Worm (Caenorhabditis elegans) whole organism, late embryonic: ENCODE measurements around the gene C48B4.9.
A peak's percentile ranks its signal among the peaks of the same experiment; 100 is the strongest.

Experiments used
- C38D4.7 ChIP-seq: fragments of 200-800 bp; sonication (Bioruptor generic); optimal IDR thresholded peaks from 2 replicates; lab custom pipeline; 2018; ENCODE audit warnings: mild to moderate bottlenecking, missing genetic modification characterization, moderate library complexity, missing compliant biosample characterization
- K02D7.2 ChIP-seq: sonication (generic microtip); optimal IDR thresholded peaks from 2 replicates; lab custom pipeline; 2017; ENCODE audit warnings: mild to moderate bottlenecking, missing genetic modification characterization, missing compliant biosample characterization
- K09A11.1 ChIP-seq: sonication (generic microtip); optimal IDR thresholded peaks from 2 replicates; lab custom pipeline; 2017; ENCODE audit warnings: antibody characterized with exemption, mild to moderate bottlenecking, missing genetic modification characterization, missing compliant biosample characterization; ENCODE audit not compliant: insufficient read depth
- ahr-1 ChIP-seq: sonication (generic microtip); optimal IDR thresholded peaks from 2 replicates; lab custom pipeline; 2016; ENCODE audit warnings: missing genetic modification characterization, missing compliant biosample characterization
- ceh-14 ChIP-seq: sonication (generic microtip); optimal IDR thresholded peaks from 2 replicates; lab custom pipeline; 2016; ENCODE audit warnings: missing genotype, missing genetic modification characterization, missing compliant biosample characterization
- ceh-18 ChIP-seq: sonication (generic microtip); optimal IDR thresholded peaks from 2 replicates; lab custom pipeline; 2016; ENCODE audit warnings: missing genetic modification characterization, missing compliant biosample characterization
- ceh-2 ChIP-seq: sonication (generic microtip); optimal IDR thresholded peaks from 2 replicates; lab custom pipeline; 2016; ENCODE audit warnings: missing genotype, missing genetic modification characterization, missing compliant biosample characterization
- ceh-24 ChIP-seq: sonication (generic microtip); optimal IDR thresholded peaks from 2 replicates; lab custom pipeline; 2016; ENCODE audit warnings: mild to moderate bottlenecking, missing genetic modification characterization, missing compliant biosample characterization
- ceh-30 ChIP-seq: fragments of 150-350 bp; optimal IDR thresholded peaks from 2 replicates; lab custom pipeline; 2014; ENCODE audit warnings: missing biosample characterization, missing genetic modification characterization
- ceh-31 ChIP-seq: sonication (generic microtip); optimal IDR thresholded peaks from 2 replicates; lab custom pipeline; 2016; ENCODE audit warnings: missing genetic modification characterization, missing compliant biosample characterization
- ceh-34 ChIP-seq: sonication (generic microtip); optimal IDR thresholded peaks from 2 replicates; lab custom pipeline; 2016; ENCODE audit warnings: mild to moderate bottlenecking, missing genetic modification characterization, missing compliant biosample characterization
- ceh-45 ChIP-seq: fragments of 200-800 bp; sonication (Bioruptor generic); IDR thresholded peaks from 2 replicates; pipeline ENCODE4 v1.3.6; 2022; ENCODE audit warnings: missing genetic modification reagents, missing genetic modification characterization, missing compliant biosample characterization
- ceh-6 ChIP-seq: fragments of 200-800 bp; sonication (Bioruptor generic); optimal IDR thresholded peaks from 2 replicates; lab custom pipeline; 2018; ENCODE audit warnings: mild to moderate bottlenecking, missing genetic modification characterization, missing compliant biosample characterization
- che-1 ChIP-seq: sonication (generic microtip); optimal IDR thresholded peaks from 2 replicates; lab custom pipeline; 2016; ENCODE audit warnings: mild to moderate bottlenecking, missing genetic modification characterization, missing compliant biosample characterization
- elt-2 ChIP-seq: sonication (generic microtip); optimal IDR thresholded peaks from 2 replicates; lab custom pipeline; 2016; ENCODE audit warnings: missing genetic modification reagents, missing genetic modification characterization, missing compliant biosample characterization
- elt-4 ChIP-seq: sonication (generic microtip); optimal IDR thresholded peaks from 2 replicates; lab custom pipeline; 2016; ENCODE audit warnings: missing genetic modification characterization, missing compliant biosample characterization
- ets-4 ChIP-seq: sonication (generic microtip); optimal IDR thresholded peaks from 2 replicates; lab custom pipeline; 2016; ENCODE audit warnings: missing genetic modification characterization, missing compliant biosample characterization
- eyg-1 ChIP-seq: sonication (generic microtip); optimal IDR thresholded peaks from 2 replicates; lab custom pipeline; 2016; ENCODE audit warnings: missing genotype, missing genetic modification characterization, missing compliant biosample characterization
- fax-1 ChIP-seq: sonication (generic microtip); optimal IDR thresholded peaks from 2 replicates; lab custom pipeline; 2016; ENCODE audit warnings: missing genotype, missing genetic modification characterization, missing compliant biosample characterization
- fkh-10 ChIP-seq: fragments of 150-350 bp; optimal IDR thresholded peaks from 2 replicates; lab custom pipeline; 2014; ENCODE audit warnings: missing biosample characterization, missing genetic modification reagents, missing genetic modification characterization
- hlh-15 ChIP-seq: sonication (generic microtip); optimal IDR thresholded peaks from 2 replicates; lab custom pipeline; 2016; ENCODE audit warnings: missing genetic modification characterization, missing compliant biosample characterization
- hlh-8 ChIP-seq: sonication (generic microtip); optimal IDR thresholded peaks from 2 replicates; lab custom pipeline; 2016; ENCODE audit warnings: missing genotype, missing genetic modification characterization, missing compliant biosample characterization
- madf-2 ChIP-seq: sonication (generic microtip); optimal IDR thresholded peaks from 2 replicates; lab custom pipeline; 2017; ENCODE audit warnings: missing genetic modification characterization, missing compliant biosample characterization
- npax-4 ChIP-seq: sonication (generic microtip); optimal IDR thresholded peaks from 2 replicates; lab custom pipeline; 2016; ENCODE audit warnings: missing genetic modification characterization, missing compliant biosample characterization
- pag-3 ChIP-seq: sonication (generic microtip); optimal IDR thresholded peaks from 2 replicates; lab custom pipeline; 2016; ENCODE audit warnings: missing compliant biosample characterization, missing genetic modification characterization, borderline replicate concordance
- pat-9 ChIP-seq: fragments of 200-800 bp; sonication (Bioruptor generic); optimal IDR thresholded peaks from 2 replicates; lab custom pipeline; 2018; ENCODE audit warnings: mild to moderate bottlenecking, missing genetic modification characterization, moderate library complexity, missing compliant biosample characterization
- pqm-1 ChIP-seq: sonication (generic microtip); optimal IDR thresholded peaks from 2 replicates; lab custom pipeline; 2016; ENCODE audit warnings: missing genetic modification characterization, missing compliant biosample characterization
- pros-1 ChIP-seq: fragments of 150-350 bp; optimal IDR thresholded peaks from 2 replicates; lab custom pipeline; 2014; ENCODE audit warnings: missing biosample characterization, missing genetic modification reagents, missing genetic modification characterization
- syd-9 ChIP-seq: sonication (generic microtip); optimal IDR thresholded peaks from 2 replicates; lab custom pipeline; 2016; ENCODE audit warnings: mild to moderate bottlenecking, missing genetic modification characterization, moderate library complexity, missing compliant biosample characterization
- tbx-2 ChIP-seq: sonication (generic microtip); optimal IDR thresholded peaks from 2 replicates; lab custom pipeline; 2016; ENCODE audit warnings: missing genetic modification characterization, missing compliant biosample characterization
- tbx-7 ChIP-seq: sonication (generic microtip); optimal IDR thresholded peaks from 2 replicates; lab custom pipeline; 2016; ENCODE audit warnings: missing genotype, missing genetic modification characterization, missing compliant biosample characterization
- ttx-3 ChIP-seq: sonication (generic microtip); optimal IDR thresholded peaks from 2 replicates; lab custom pipeline; 2016; ENCODE audit warnings: missing genetic modification reagents, missing genetic modification characterization, missing compliant biosample characterization
- unc-42 ChIP-seq: sonication (generic microtip); optimal IDR thresholded peaks from 2 replicates; lab custom pipeline; 2016; ENCODE audit warnings: missing genotype, missing genetic modification characterization, missing compliant biosample characterization
- unc-86 ChIP-seq: sonication (generic microtip); optimal IDR thresholded peaks from 2 replicates; lab custom pipeline; 2016; ENCODE audit warnings: missing genetic modification characterization, missing compliant biosample characterization
- zip-5 ChIP-seq: sonication (generic microtip); optimal IDR thresholded peaks from 2 replicates; lab custom pipeline; 2016; ENCODE audit warnings: missing genetic modification characterization, missing compliant biosample characterization

C48B4.9 gene

ce11 chrIII:9595563-9595962 lies 32.4 kb upstream of the C48B4.9 start, which contains the start of gene rom-2:
Gene rom-2 (minus strand): TSS chrIII:9595663.
- no peak for TF ChIP-seq ttx-3
- TF ChIP-seq tbx-2, result no peak
- no peak for TF ChIP-seq ceh-2 (tag; lab: Kevin White, UChicago)
- no peak for TF ChIP-seq pat-9 (tag; lab: Kevin White, UChicago)
- TF ChIP-seq hlh-15 (tag; lab: Kevin White, UChicago), result no peak
- TF ChIP-seq C38D4.7 (GFP tag; lab: Kevin White, UChicago), result no peak
- no peak for TF ChIP-seq pag-3 (tag; lab: Kevin White, UChicago)
- TF ChIP-seq syd-9, result no peak
- no peak for TF ChIP-seq npax-4
- TF ChIP-seq eyg-1 (tag; lab: Kevin White, UChicago), result no peak
- no peak for TF ChIP-seq zip-5 (tag; lab: Kevin White, UChicago)
- no peak for TF ChIP-seq ahr-1
- no peak for TF ChIP-seq ceh-30 (tag; lab: Kevin White, UChicago)

ce11 chrIII:9592118-9592517 lies 29.0 kb upstream of the C48B4.9 start, which contains the start of gene acox-1.5:
Gene acox-1.5 (minus strand): TSS chrIII:9592192.
- TF ChIP-seq fkh-10 (GFP tag; lab: Kevin White, UChicago) (no peak), ceh-31 (tag; lab: Kevin White, UChicago) (no peak), ets-4 (tag; lab: Kevin White, UChicago) (no peak), unc-86 (no peak), ceh-24 (tag; lab: Kevin White, UChicago) (no peak), ceh-34 (no peak), che-1 (tag; lab: Kevin White, UChicago) (no peak), ceh-6 (GFP tag; lab: Kevin White, UChicago) (no peak), tbx-7 (tag; lab: Kevin White, UChicago) (no peak), hlh-8 (tag; lab: Kevin White, UChicago) (no peak), fax-1 (tag; lab: Kevin White, UChicago) (no peak), elt-4 (tag; lab: Kevin White, UChicago) (no peak), pros-1 (tag; lab: Kevin White, UChicago) (no peak), madf-2 (tag; lab: Kevin White, UChicago) (no peak), unc-42 (tag; lab: Kevin White, UChicago) (no peak), K02D7.2 (no peak), pqm-1 (tag; lab: Kevin White, UChicago) (no peak), ceh-18 (tag; lab: Kevin White, UChicago) (no peak)

- peak; percentile 90 for TF ChIP-seq elt-2 (tag; lab: Kevin White, UChicago)
- no peak for TF ChIP-seq K09A11.1 (tag; lab: Kevin White, UChicago)
- no peak for TF ChIP-seq ceh-6 (GFP tag; lab: Kevin White, UChicago)
- TF ChIP-seq ceh-45 (GFP tag; lab: Robert Waterston, UW), result no peak
- TF ChIP-seq, all 69 proteins: peak for 1
These were observed 27.1 kb upstream of the C48B4.9 start for ce11 chrIII:9590212-9590611.

ce11 chrIII:9585314-9585713 lies 22.2 kb upstream of the C48B4.9 start:
- peak; percentile 91 for TF ChIP-seq unc-42 (tag; lab: Kevin White, UChicago)
- no peak for TF ChIP-seq ets-4 (tag; lab: Kevin White, UChicago)

- peak; percentile 57 for TF ChIP-seq unc-42 (tag; lab: Kevin White, UChicago)
- TF ChIP-seq elt-4 (tag; lab: Kevin White, UChicago), result no peak
- peak; percentile 13 for TF ChIP-seq ceh-14
- TF ChIP-seq, all 69 proteins: peak for 2
These were observed 20.1 kb upstream of the C48B4.9 start for ce11 chrIII:9583224-9583623.
